Fruit fly (Drosophila melanogaster) whole organism: ENCODE measurements around the gene CG7213.

Experiments
- CG8478 ChIP-seq: fragments of >200 bp; optimal IDR thresholded peaks from 2 replicates; lab custom pipeline; 2018; ENCODE audit warnings: inconsistent platforms
- Dll ChIP-seq: fragments of >200 bp; optimal IDR thresholded peaks from 2 replicates; lab custom pipeline; 2017
- EcR ChIP-seq, 2 experiments: fragments of >200 bp; optimal IDR thresholded peaks; 2 replicates each; lab custom pipeline; 2017; ENCODE audit warnings: missing biosample characterization in 2 of 2, missing genetic modification characterization in 2 of 2, missing genetic modification reagents in 2 of 2
- pan ChIP-seq: fragments of >200 bp; optimal IDR thresholded peaks from 2 replicates; lab custom pipeline; 2017
- psq ChIP-seq: fragments of >200 bp; optimal IDR thresholded peaks from 2 replicates; lab custom pipeline; 2017
- usp ChIP-seq: fragments of >200 bp; optimal IDR thresholded peaks from 2 replicates; lab custom pipeline; 2017; ENCODE audit warnings: missing biosample characterization, missing genetic modification characterization, mixed read lengths

Gene CG7213

DNA sequence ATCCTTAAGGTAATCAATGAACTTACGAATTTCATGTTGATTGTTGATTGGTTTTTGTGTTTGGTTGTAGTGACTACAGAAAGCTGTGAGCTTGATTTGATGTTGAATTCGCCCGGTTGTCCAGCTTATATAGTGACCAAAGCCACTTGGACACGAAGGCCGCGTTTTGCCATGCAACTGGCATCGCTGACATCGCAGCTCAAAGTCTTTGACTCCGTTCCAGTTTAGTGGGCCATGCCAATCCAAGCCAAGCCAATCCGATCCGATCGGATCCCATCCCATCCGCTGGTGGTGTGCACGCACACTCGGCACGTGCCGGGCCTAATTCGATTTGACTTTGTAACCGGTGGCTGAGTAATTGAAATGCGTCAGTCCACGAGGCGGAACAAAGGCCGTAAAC lies 21.5 kb downstream of the CG7213 start, which contains the start of gene CG13674:
CG13674 (minus strand) TSS at position 101 of the 400 bp plus-strand sequence.
- TF ChIP-seq usp (GFP tag; lab: Kevin White, UChicago) (no peak), CG8478 (lab: Kevin White, UChicago) (no peak), EcR (GFP tag; optimal IDR thresholded peaks at IDR 0.05; lab: Kevin White, UChicago) (no peak), Dll (no peak), pan (lab: Kevin White, UChicago) (no peak), psq (lab: Kevin White, UChicago) (no peak)

- no peak for TF ChIP-seq usp (GFP tag; lab: Kevin White, UChicago)
These were observed 25.4 kb downstream of the CG7213 start, which contains the start of gene CG8012 for dm6 chr3L:8214980-8215379. Gene CG8012 (plus strand): TSS chr3L:8215280.

DNA sequence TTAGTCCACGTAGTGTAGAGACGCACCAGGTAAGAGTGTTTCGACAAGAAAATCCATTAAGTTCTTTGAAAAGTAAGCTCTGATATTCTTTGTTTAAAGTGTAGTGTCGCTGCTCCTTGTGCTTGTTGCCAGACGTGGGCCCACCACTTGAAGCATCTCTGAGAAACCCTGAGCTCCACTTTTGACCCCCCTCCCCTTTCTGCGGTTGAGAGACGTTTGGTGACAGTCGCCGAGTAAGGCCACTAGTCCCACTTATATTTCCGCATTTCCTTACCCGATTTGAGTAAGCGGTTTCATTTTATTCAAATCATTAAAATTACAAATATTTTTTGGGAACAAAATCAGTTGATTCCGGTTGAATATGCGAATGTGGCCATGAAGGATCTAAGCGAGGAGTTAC lies 28.8 kb downstream of the CG7213 start, which contains the start of gene CG8006:
CG8006 (plus strand) TSS at position 301 of the 400 bp plus-strand sequence.
- TF ChIP-seq psq (lab: Kevin White, UChicago) (no peak), usp (GFP tag; lab: Kevin White, UChicago) (no peak), CG8478 (lab: Kevin White, UChicago) (no peak), Dll (no peak)

dm6 chr3L:8210596-8210995 lies 29.8 kb downstream of the CG7213 start, which contains the start of gene tut:
Gene tut (minus strand): TSS chr3L:8210743.
- TF ChIP-seq usp (GFP tag; lab: Kevin White, UChicago) (no peak), psq (lab: Kevin White, UChicago) (no peak), pan (lab: Kevin White, UChicago) (no peak), CG8478 (lab: Kevin White, UChicago) (no peak), EcR (GFP tag; optimal IDR thresholded peaks at IDR 0.05; lab: Kevin White, UChicago) (no peak), Dll (no peak)

DNA sequence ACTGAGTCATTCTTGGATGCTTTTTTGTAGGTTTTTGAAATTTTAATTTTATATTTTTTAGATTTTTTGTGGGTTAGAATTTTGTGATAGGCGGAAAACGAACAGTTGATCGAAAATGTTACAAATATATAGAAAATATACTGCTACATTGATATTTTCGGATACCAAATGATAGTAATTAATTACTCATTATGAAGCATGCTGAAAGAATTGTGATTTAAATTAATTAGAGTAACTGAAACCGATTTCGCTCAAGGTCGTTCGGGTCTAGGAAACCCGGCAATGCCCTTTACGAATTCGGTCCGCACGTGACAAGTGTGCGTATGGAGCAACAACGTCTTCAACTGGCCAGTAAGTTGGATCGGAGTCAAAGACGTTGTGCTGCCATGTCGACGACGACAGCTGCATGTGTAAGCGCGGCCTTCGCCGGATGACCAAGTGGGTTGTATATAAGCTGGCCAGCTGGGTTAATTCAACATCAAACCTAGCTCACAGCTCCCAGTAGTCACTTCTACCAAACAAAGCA lies 38.0 kb downstream of the CG7213 start, which contains the start of the genes CG7366 and CG13679:
CG7366 (minus strand) TSS at position 101 of the 526 bp plus-strand sequence.
CG13679 (plus strand) TSS at position 476 of the 526 bp plus-strand sequence.
- TF ChIP-seq CG8478 (lab: Kevin White, UChicago) (no peak), pan (lab: Kevin White, UChicago) (no peak), psq (lab: Kevin White, UChicago) (no peak), usp (GFP tag; lab: Kevin White, UChicago) (no peak), Dll (no peak), EcR (GFP tag; optimal IDR thresholded peaks at IDR 0.05; lab: Kevin White, UChicago) (no peak)

- TF ChIP-seq psq (lab: Kevin White, UChicago) (no peak), pan (lab: Kevin White, UChicago) (no peak)
These were observed 42.6 kb downstream of the CG7213 start, which contains the start of the genes UbcE2M and Dhps for dm6 chr3L:8197779-8198279. Gene UbcE2M (minus strand): TSS chr3L:8197987. Gene Dhps (plus strand): TSS chr3L:8198207.

DNA sequence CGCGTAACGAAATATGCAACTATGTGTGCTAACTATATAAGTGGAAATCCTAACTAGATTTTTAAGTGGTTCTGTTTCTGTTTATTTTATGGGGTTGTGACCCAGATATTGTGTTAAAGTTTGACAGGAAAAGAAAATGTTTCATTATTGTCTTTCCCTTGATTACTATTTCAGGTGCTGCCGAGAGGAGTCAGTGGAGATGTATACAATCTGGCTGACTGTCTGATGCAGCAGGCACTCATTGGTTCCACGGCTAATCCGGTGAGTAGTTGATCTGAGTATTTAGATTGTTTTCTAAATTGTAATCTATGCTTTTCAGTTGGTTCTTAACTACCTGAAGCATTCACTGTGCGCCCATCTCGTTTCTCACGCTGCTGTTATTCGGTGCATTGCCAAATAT lies 47.4 kb downstream of the CG7213 start, which contains the start of gene CG7387:
CG7387 (minus strand) TSS at position 101 of the 400 bp plus-strand sequence.
- no peak for TF ChIP-seq CG8478 (lab: Kevin White, UChicago)

DNA sequence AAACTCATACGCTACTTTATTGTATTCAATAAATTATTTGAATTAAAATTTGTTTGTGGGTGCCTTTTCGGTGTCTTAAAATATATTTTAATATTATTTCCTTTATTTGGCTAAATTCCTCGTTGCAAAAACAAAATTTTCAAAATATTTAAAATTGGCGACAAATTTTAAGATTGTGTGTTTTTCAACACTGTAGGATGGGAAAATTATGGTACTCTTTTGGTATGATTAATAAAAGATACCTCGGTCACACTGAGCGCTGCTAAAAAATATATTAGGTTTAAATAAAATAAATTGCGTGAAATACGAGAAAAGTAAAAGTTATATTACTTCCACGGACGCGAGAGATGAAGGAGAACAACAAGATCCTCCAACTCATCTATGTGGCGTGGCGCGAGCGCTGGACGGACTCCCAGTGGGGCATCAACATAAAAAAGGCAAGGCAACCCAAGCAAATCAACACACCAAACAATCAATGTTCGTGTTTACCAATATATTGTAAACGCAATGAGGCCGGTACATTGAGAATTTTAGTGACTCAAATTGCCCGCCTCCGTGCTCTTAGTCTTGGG lies 49.3 kb downstream of the CG7213 start, which contains the start of gene MED24:
MED24 (plus strand) TSS at position 229 of the 572 bp plus-strand sequence.
- TF ChIP-seq pan (lab: Kevin White, UChicago) = no peak
- TF ChIP-seq CG8478 (lab: Kevin White, UChicago) = no peak
- TF ChIP-seq usp (GFP tag; lab: Kevin White, UChicago) = no peak
- TF ChIP-seq psq (lab: Kevin White, UChicago) = no peak
- TF ChIP-seq EcR (GFP tag; optimal IDR thresholded peaks at IDR 0.05; lab: Kevin White, UChicago) = no peak
- no peak for TF ChIP-seq Dll

DNA sequence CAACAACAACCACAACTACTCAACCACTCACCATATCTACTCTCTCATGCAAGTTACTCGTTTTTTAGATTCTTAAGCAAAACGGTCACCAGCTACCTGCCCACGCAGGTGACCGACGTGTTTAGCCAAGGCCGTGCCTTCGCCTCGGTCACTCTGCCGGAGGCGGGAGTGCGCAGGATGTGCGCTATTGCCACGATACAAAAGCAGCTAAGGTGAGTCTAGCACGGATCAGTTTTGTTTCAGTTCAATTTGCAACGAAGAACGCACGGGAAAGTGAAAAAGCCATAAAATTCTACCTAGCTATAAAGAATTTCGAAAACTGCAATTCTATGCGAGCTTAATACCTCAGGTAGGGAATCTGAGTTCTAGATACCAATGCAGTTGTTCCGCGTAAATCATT lies 51.2 kb downstream of the CG7213 start:
- TF ChIP-seq EcR (GFP tag; optimal IDR thresholded peaks at IDR 0.05; lab: Kevin White, UChicago) (no peak), Dll (no peak), usp (GFP tag; lab: Kevin White, UChicago) (no peak), psq (lab: Kevin White, UChicago) (no peak), pan (lab: Kevin White, UChicago) (no peak), CG8478 (lab: Kevin White, UChicago) (no peak)

DNA sequence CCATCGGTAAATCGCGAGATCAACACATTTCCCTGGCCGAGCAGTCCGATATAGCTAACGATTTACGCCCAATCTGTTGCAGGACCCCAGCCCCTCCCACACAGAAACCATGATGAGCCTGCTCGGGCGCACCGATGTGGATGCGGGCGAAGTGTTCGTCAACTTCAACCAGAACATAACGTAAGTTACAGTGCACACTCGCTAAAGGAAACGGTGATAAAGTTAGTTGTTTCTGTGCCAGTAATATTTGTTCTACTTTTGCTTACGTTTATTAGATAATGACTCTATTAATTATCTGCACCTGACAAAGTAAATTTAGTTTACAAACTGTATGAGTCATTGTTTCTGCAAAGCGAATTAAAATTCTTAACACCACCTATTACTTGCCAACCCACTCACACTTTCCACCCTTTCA lies 53.0 kb downstream of the CG7213 start:
- TF ChIP-seq usp (GFP tag; lab: Kevin White, UChicago) (no peak), EcR (GFP tag; optimal IDR thresholded peaks at IDR 0.05; lab: Kevin White, UChicago) (no peak), Dll (no peak), psq (lab: Kevin White, UChicago) (no peak), CG8478 (lab: Kevin White, UChicago) (no peak), pan (lab: Kevin White, UChicago) (no peak)

dm6 chr3L:8186627-8187396 lies 53.6 kb downstream of the CG7213 start, which contains the start of the genes ERR and Atg18a:
Gene ERR (minus strand): TSS chr3L:8186671.
Gene Atg18a (plus strand): TSS chr3L:8186857.
- TF ChIP-seq CG8478 (lab: Kevin White, UChicago) (no peak), EcR (GFP tag; optimal IDR thresholded peaks at IDR 0.05; lab: Kevin White, UChicago) (no peak), pan (lab: Kevin White, UChicago) (no peak), usp (GFP tag; lab: Kevin White, UChicago) (no peak), Dll (no peak), psq (lab: Kevin White, UChicago) (no peak)
